Fruit fly (Drosophila melanogaster) whole organism, embryonic: ENCODE results near the gene CG33647.

Experiments
- Awh ChIP-seq: fragments of 200-800 bp; sonication (Bioruptor generic); IDR thresholded peaks from 2 replicates; pipeline ENCODE4, ENCODE4 v1.3.6; 2022; ENCODE audit warnings: missing biosample characterization, missing genetic modification characterization
- BEAF-32 ChIP-seq: fragments of 200-800 bp; sonication (Bioruptor generic); optimal IDR thresholded peaks from 3 replicates; lab custom pipeline; 2017; ENCODE audit warnings: missing biosample characterization, missing genetic modification characterization, mild to moderate bottlenecking, moderate library complexity, missing genetic modification reagents
- CG13123 ChIP-seq: fragments of 200-800 bp; sonication (Bioruptor generic); optimal IDR thresholded peaks from 2 replicates; lab custom pipeline; 2016; ENCODE audit warnings: missing biosample characterization, missing genetic modification characterization
- CG13424 ChIP-seq: fragments of 200-800 bp; sonication (Bioruptor generic); optimal IDR thresholded peaks from 2 replicates; lab custom pipeline; 2019; ENCODE audit warnings: missing biosample characterization, mild to moderate bottlenecking, missing genetic modification characterization, moderate library complexity
- CG13624 ChIP-seq: fragments of 200-800 bp; sonication (Bioruptor generic); optimal IDR thresholded peaks from 2 replicates; lab custom pipeline; 2016; ENCODE audit warnings: missing biosample characterization, missing genetic modification characterization
- CG14667 ChIP-seq: fragments of 200-800 bp; sonication (Bioruptor generic); IDR thresholded peaks from 2 replicates; pipeline ENCODE4 v1.3.6; 2022; ENCODE audit warnings: missing biosample characterization, missing genetic modification characterization
- CG1647 ChIP-seq: fragments of 200-800 bp; sonication (Bioruptor generic); optimal IDR thresholded peaks from 3 replicates; lab custom pipeline; 2016; ENCODE audit warnings: missing biosample characterization, missing genetic modification characterization
- CG17186 ChIP-seq: fragments of 200-800 bp; sonication (Bioruptor generic); optimal IDR thresholded peaks from 3 replicates; lab custom pipeline; 2017; ENCODE audit warnings: missing biosample characterization, missing genetic modification reagents, missing genetic modification characterization
- CG17385 ChIP-seq: fragments of 200-800 bp; sonication (Bioruptor generic); optimal IDR thresholded peaks from 3 replicates; lab custom pipeline; 2018; ENCODE audit warnings: missing biosample characterization, mild to moderate bottlenecking, missing genetic modification characterization
- CG2129 ChIP-seq: fragments of 200-800 bp; sonication (Bioruptor generic); IDR thresholded peaks from 2 replicates; pipeline ENCODE4 v1.3.6; 2022; ENCODE audit warnings: missing biosample characterization, missing genetic modification characterization; ENCODE audit not compliant: partially characterized antibody
- CG2202 ChIP-seq: fragments of 200-800 bp; sonication (Bioruptor generic); optimal IDR thresholded peaks from 2 replicates; lab custom pipeline; 2018; ENCODE audit warnings: missing biosample characterization, mild to moderate bottlenecking, missing genetic modification characterization
- CG31388 ChIP-seq: fragments of 200-800 bp; sonication (Bioruptor generic); optimal IDR thresholded peaks from 2 replicates; lab custom pipeline; 2016; ENCODE audit warnings: missing biosample characterization, missing genetic modification characterization
- CG34224 ChIP-seq: fragments of 200-800 bp; sonication (Bioruptor generic); IDR thresholded peaks from 3 replicates; pipeline ENCODE4 v1.3.6; 2022; ENCODE audit warnings: missing biosample characterization, missing genetic modification characterization; ENCODE audit not compliant: partially characterized antibody
- CG4282 ChIP-seq: fragments of 200-800 bp; sonication (Bioruptor generic); optimal IDR thresholded peaks from 2 replicates; lab custom pipeline; 2016; ENCODE audit warnings: missing biosample characterization, missing genetic modification characterization
- CG43689 ChIP-seq: fragments of 200-800 bp; sonication (Bioruptor generic); IDR thresholded peaks from 2 replicates; pipeline ENCODE4 v1.3.6; 2022; ENCODE audit warnings: missing biosample characterization, missing genetic modification characterization
- CG5245 ChIP-seq: fragments of 200-800 bp; sonication (Bioruptor generic); optimal IDR thresholded peaks from 3 replicates; lab custom pipeline; 2016; ENCODE audit warnings: missing biosample characterization, missing genetic modification characterization
- CG6254 ChIP-seq: fragments of 200-800 bp; sonication (Bioruptor generic); optimal IDR thresholded peaks from 3 replicates; lab custom pipeline; 2017; ENCODE audit warnings: mild to moderate bottlenecking, missing biosample characterization, missing genetic modification reagents, missing genetic modification characterization
- CG7271 ChIP-seq: fragments of 200-800 bp; sonication (Bioruptor generic); optimal IDR thresholded peaks from 2 replicates; lab custom pipeline; 2018; ENCODE audit warnings: missing biosample characterization, mild to moderate bottlenecking, missing genetic modification characterization, moderate library complexity
- CG8281 ChIP-seq: fragments of 200-800 bp; sonication (Bioruptor generic); optimal IDR thresholded peaks from 2 replicates; lab custom pipeline; 2018; ENCODE audit warnings: missing biosample characterization, mild to moderate bottlenecking, missing genetic modification characterization, moderate library complexity
- CG8359 ChIP-seq: fragments of 200-800 bp; sonication (Bioruptor generic); optimal IDR thresholded peaks from 2 replicates; lab custom pipeline; 2017; ENCODE audit warnings: missing biosample characterization, mild to moderate bottlenecking, missing genetic modification characterization, borderline replicate concordance
- CG8944 ChIP-seq: fragments of 200-800 bp; sonication (Bioruptor generic); optimal IDR thresholded peaks from 3 replicates; lab custom pipeline; 2016; ENCODE audit warnings: missing biosample characterization, missing genetic modification characterization
- CG9797 ChIP-seq: fragments of 200-800 bp; sonication (Bioruptor generic); optimal IDR thresholded peaks from 3 replicates; lab custom pipeline; 2018; ENCODE audit warnings: missing biosample characterization, mild to moderate bottlenecking, missing genetic modification characterization
- CG9817 ChIP-seq: fragments of 200-800 bp; sonication (Bioruptor generic); optimal IDR thresholded peaks from 2 replicates; lab custom pipeline; 2018; ENCODE audit warnings: missing biosample characterization, mild to moderate bottlenecking, missing genetic modification characterization, moderate library complexity
- Deaf1 ChIP-seq: fragments of 200-800 bp; optimal IDR thresholded peaks from 3 replicates; lab custom pipeline; 2019; ENCODE audit warnings: missing biosample characterization, mild to moderate bottlenecking, missing genetic modification characterization, moderate library complexity
- Doc3 ChIP-seq: fragments of 200-800 bp; sonication (Bioruptor generic); IDR thresholded peaks from 3 replicates; pipeline ENCODE4 v1.3.6; 2022; ENCODE audit warnings: missing biosample characterization, missing genetic modification characterization; ENCODE audit not compliant: partially characterized antibody
- Fer1 ChIP-seq: fragments of 200-800 bp; sonication (Bioruptor generic); optimal IDR thresholded peaks from 2 replicates; lab custom pipeline; 2017; ENCODE audit warnings: missing biosample characterization, mild to moderate bottlenecking, missing genetic modification characterization
- Gug ChIP-seq: fragments of 200-800 bp; sonication (Bioruptor generic); IDR thresholded peaks from 4 replicates; pipeline ENCODE4 v1.3.6; 2022; ENCODE audit warnings: missing biosample characterization, missing genetic modification characterization
- HmgZ ChIP-seq: fragments of 200-800 bp; sonication (Bioruptor generic); optimal IDR thresholded peaks from 2 replicates; lab custom pipeline; 2018; ENCODE audit warnings: missing biosample characterization, mild to moderate bottlenecking, missing genetic modification characterization
- MESR4 ChIP-seq: fragments of 200-800 bp; sonication (Bioruptor generic); optimal IDR thresholded peaks from 2 replicates; lab custom pipeline; 2018; ENCODE audit warnings: missing biosample characterization, mild to moderate bottlenecking, missing genetic modification characterization, moderate library complexity
- Mad ChIP-seq: fragments of 200-800 bp; sonication (Bioruptor generic); optimal IDR thresholded peaks from 2 replicates; lab custom pipeline; 2016; ENCODE audit warnings: missing biosample characterization, missing genetic modification characterization
- NC2α ChIP-seq: fragments of 200-800 bp; sonication (Bioruptor generic); optimal IDR thresholded peaks from 2 replicates; lab custom pipeline; 2016; ENCODE audit warnings: missing biosample characterization, missing genetic modification characterization
- Ptx1 ChIP-seq: fragments of 200-800 bp; sonication (Bioruptor generic); IDR thresholded peaks from 2 replicates; pipeline ENCODE4 v1.3.6; 2022; ENCODE audit warnings: missing biosample characterization, missing genetic modification characterization
- YL-1 ChIP-seq: fragments of 200-800 bp; sonication (Bioruptor generic); optimal IDR thresholded peaks from 3 replicates; lab custom pipeline; 2017; ENCODE audit warnings: missing biosample characterization, mild to moderate bottlenecking, missing genetic modification characterization
- ase ChIP-seq: fragments of 200-800 bp; sonication (Bioruptor generic); IDR thresholded peaks from 3 replicates; pipeline ENCODE4 v1.3.6; 2022; ENCODE audit warnings: missing biosample characterization, missing genetic modification characterization
- br ChIP-seq: fragments of >200 bp; optimal IDR thresholded peaks from 2 replicates; lab custom pipeline; 2017
- cg ChIP-seq: fragments of 200-800 bp; sonication (Bioruptor generic); optimal IDR thresholded peaks from 3 replicates; lab custom pipeline; 2019; ENCODE audit warnings: missing biosample characterization, mild to moderate bottlenecking, missing genetic modification characterization, moderate library complexity
- crol ChIP-seq: fragments of 200-800 bp; sonication (Bioruptor generic); IDR thresholded peaks from 2 replicates; pipeline ENCODE4 v1.3.6; 2022; ENCODE audit warnings: missing biosample characterization, missing genetic modification characterization
- danr ChIP-seq: fragments of 200-800 bp; sonication (Bioruptor generic); IDR thresholded peaks from 2 replicates; pipeline ENCODE4 v1.3.6; 2022; ENCODE audit warnings: missing biosample characterization, missing genetic modification characterization
- exex ChIP-seq: fragments of 200-800 bp; sonication (Bioruptor generic); optimal IDR thresholded peaks from 4 replicates; lab custom pipeline; 2018; ENCODE audit warnings: missing biosample characterization, mild to moderate bottlenecking, missing genetic modification characterization, moderate library complexity
- fu2 ChIP-seq: fragments of 200-800 bp; sonication (Bioruptor generic); optimal IDR thresholded peaks from 2 replicates; lab custom pipeline; 2016; ENCODE audit warnings: missing biosample characterization, missing genetic modification characterization
- gcm2 ChIP-seq: fragments of 200-800 bp; sonication (Bioruptor generic); optimal IDR thresholded peaks from 2 replicates; lab custom pipeline; 2016; ENCODE audit warnings: missing biosample characterization, missing genetic modification characterization
- insv ChIP-seq, 2 experiments: fragments of 200-800 bp; sonication (Bioruptor generic); optimal IDR thresholded peaks; 3 replicates each; lab custom pipeline; 2016 to 2018; ENCODE audit warnings: missing biosample characterization in 2 of 2, missing genetic modification characterization in 2 of 2
- jigr1 ChIP-seq: fragments of 200-800 bp; sonication (Bioruptor generic); IDR thresholded peaks from 3 replicates; pipeline ENCODE4 v1.3.6; 2022; ENCODE audit warnings: missing biosample characterization, missing genetic modification characterization
- oc ChIP-seq: fragments of 200-800 bp; sonication (Bioruptor generic); optimal IDR thresholded peaks from 2 replicates; lab custom pipeline; 2018; ENCODE audit warnings: missing biosample characterization, mild to moderate bottlenecking, missing genetic modification characterization, moderate library complexity
- otp ChIP-seq: fragments of 200-800 bp; sonication (Bioruptor generic); IDR thresholded peaks from 3 replicates; pipeline ENCODE4, ENCODE4 v1.3.6; 2022; ENCODE audit warnings: missing biosample characterization, missing genetic modification characterization
- peb ChIP-seq: fragments of 200-800 bp; sonication (Bioruptor generic); IDR thresholded peaks from 2 replicates; pipeline ENCODE4 v1.3.6; 2022; ENCODE audit warnings: missing biosample characterization, missing genetic modification characterization
- ranshi ChIP-seq: fragments of 200-800 bp; sonication (Bioruptor generic); IDR thresholded peaks from 2 replicates; pipeline ENCODE4 v1.3.6; 2022; ENCODE audit warnings: missing biosample characterization, missing genetic modification characterization
- schlank ChIP-seq: fragments of 200-800 bp; sonication (Bioruptor generic); optimal IDR thresholded peaks from 2 replicates; lab custom pipeline; 2018; ENCODE audit warnings: missing biosample characterization, mild to moderate bottlenecking, missing genetic modification characterization
- tap ChIP-seq: fragments of 200-800 bp; optimal IDR thresholded peaks from 3 replicates; lab custom pipeline; 2019; ENCODE audit warnings: missing biosample characterization, mild to moderate bottlenecking, missing genetic modification characterization, moderate library complexity
- trh ChIP-seq: fragments of 200-800 bp; sonication (Bioruptor generic); optimal IDR thresholded peaks from 2 replicates; lab custom pipeline; 2016; ENCODE audit warnings: missing biosample characterization, missing genetic modification characterization
- twi ChIP-seq: fragments of 200-800 bp; optimal IDR thresholded peaks from 2 replicates; lab custom pipeline; 2019; ENCODE audit warnings: missing biosample characterization, mild to moderate bottlenecking, missing genetic modification characterization, moderate library complexity

Gene CG33647

DNA sequence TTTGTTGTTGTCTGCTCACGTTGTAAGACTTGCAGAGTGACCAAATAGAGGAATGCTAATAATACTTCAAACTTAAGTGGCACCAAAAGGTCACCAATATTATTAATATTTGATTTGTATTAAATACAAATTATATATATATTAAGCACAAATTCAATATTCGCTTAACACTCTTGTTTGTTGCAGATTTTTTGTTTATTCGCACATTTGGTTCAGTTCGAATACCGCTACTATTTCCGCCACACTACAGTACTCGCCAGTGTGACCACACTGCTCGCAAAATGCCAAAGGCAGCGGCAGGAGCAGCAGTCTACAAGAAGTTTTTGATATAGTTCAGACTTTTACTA, 28.0 kb downstream of the CG33647 start, which contains the start of gene Max (continued):
- TF ChIP-seq gcm2 (GFP tag; lab: Kevin White, UChicago) (no peak), jigr1 (no peak), CG6254 (no peak), schlank (tag; lab: Kevin White, UChicago) (peak; percentile 41), CG8944 (GFP tag; lab: Kevin White, UChicago) (no peak), peb (peak; percentile 54; the same call in 1 of the 2 replicates), CG13123 (GFP tag; lab: Kevin White, UChicago) (peak; percentile 52), fu2 (GFP tag; lab: Kevin White, UChicago) (no peak), CG13624 (GFP tag; lab: Kevin White, UChicago) (no peak), cg (GFP tag; lab: Kevin White, UChicago) (no peak), Fer1 (peak; percentile 83), CG9817 (peak; percentile 71), CG8281 (tag; lab: Kevin White, UChicago) (peak; percentile 28), br (lab: Kevin White, UChicago) (no peak), CG1647 (GFP tag; lab: Kevin White, UChicago) (no peak), Deaf1 (tag; lab: Kevin White, UChicago) (peak; percentile 44), CG31388 (no peak), YL-1 (GFP tag; lab: Kevin White, UChicago) (peak; percentile 92), otp (GFP tag; lab: Robert Waterston, UW) (0 out of 3 replicates have a peak, but pooled peaks have one; percentile 12), CG17385 (GFP tag; lab: Kevin White, UChicago) (peak; percentile 72), oc (tag; lab: Kevin White, UChicago) (peak; percentile 17), Mad (peak; percentile 36), danr (GFP tag; lab: Robert Waterston, UW) (peak; percentile 61; the same call in 1 of the 2 replicates), twi (tag; lab: Kevin White, UChicago) (peak; percentile 53), Gug (GFP tag; lab: Robert Waterston, UW) (peak; percentile 36; the same call in 1 of the 4 replicates), exex (tag; lab: Kevin White, UChicago) (peak; percentile 21), CG2202 (peak; percentile 8), CG14667 (GFP tag; lab: Robert Waterston, UW) (peak; percentile 58), CG7271 (tag; lab: Kevin White, UChicago) (peak; percentile 44), trh (GFP tag; lab: Kevin White, UChicago) (no peak), CG34224 (GFP tag; lab: Robert Waterston, UW) (no peak), ranshi (peak; percentile 59; the same call in 1 of the 2 replicates), MESR4 (GFP tag; lab: Kevin White, UChicago) (peak; percentile 53), crol (GFP tag; lab: Robert Waterston, UW) (no peak), BEAF-32 (peak; percentile 42), Ptx1 (peak; percentile 67), insv (GFP tag; optimal IDR thresholded peaks at IDR 0.05; lab: Kevin White, UChicago) (peak in 1 of 2 experiments; percentile 37), Doc3 (GFP tag; lab: Robert Waterston, UW) (no peak), tap (tag; lab: Kevin White, UChicago) (peak; percentile 79), ase (GFP tag; lab: Robert Waterston, UW) (peak; percentile 67; the same call in 1 of the 3 replicates), NC2α (GFP tag; lab: Kevin White, UChicago) (no peak), CG2129 (GFP tag; lab: Robert Waterston, UW) (no peak), CG9797 (GFP tag; lab: Kevin White, UChicago) (peak; percentile 90), CG5245 (GFP tag; lab: Kevin White, UChicago) (peak; percentile 40), Awh (peak; percentile 52; the same call in 1 of the 2 replicates), CG13424 (tag; lab: Kevin White, UChicago) (peak; percentile 83), CG43689 (GFP tag; lab: Robert Waterston, UW) (no peak), HmgZ (tag; lab: Kevin White, UChicago) (peak; percentile 83), CG8359 (GFP tag; lab: Kevin White, UChicago) (no peak), CG17186 (GFP tag; lab: Kevin White, UChicago) (peak; percentile 24), CG4282 (GFP tag; lab: Kevin White, UChicago) (no peak)
